Worm (Caenorhabditis elegans) whole organism, mixed stage, embryonic: ENCODE data around the gene pst-1.

ENCODE experiments used
- ces-1 ChIP-seq: fragments of 150-350 bp; optimal IDR thresholded peaks from 2 replicates; lab custom pipeline; 2014; ENCODE audit warnings: missing biosample characterization, missing genetic modification reagents, missing genetic modification characterization
- elt-1 ChIP-seq: sonication (generic microtip); optimal IDR thresholded peaks from 2 replicates; lab custom pipeline; 2017; ENCODE audit warnings: missing genetic modification characterization, mild to moderate bottlenecking, missing compliant biosample characterization, antibody characterized with exemption, moderate library complexity, borderline replicate concordance; ENCODE audit not compliant: insufficient read depth
- elt-3 ChIP-seq: fragments of 150-350 bp; optimal IDR thresholded peaks from 2 replicates; lab custom pipeline; 2014; ENCODE audit warnings: missing biosample characterization, missing genetic modification characterization
- ham-2 ChIP-seq: fragments of 200-800 bp; sonication (Bioruptor generic); optimal IDR thresholded peaks from 2 replicates; lab custom pipeline; 2018; ENCODE audit warnings: mild to moderate bottlenecking, missing genetic modification characterization, missing compliant biosample characterization
- lin-13 ChIP-seq: fragments of 150-350 bp; optimal IDR thresholded peaks from 2 replicates; lab custom pipeline; 2014; ENCODE audit warnings: missing biosample characterization, missing genetic modification characterization
- lsy-2 ChIP-seq: fragments of 150-350 bp; optimal IDR thresholded peaks from 2 replicates; lab custom pipeline; 2014; ENCODE audit warnings: missing biosample characterization, missing genetic modification characterization
- nhr-237 ChIP-seq: fragments of 150-350 bp; optimal IDR thresholded peaks from 2 replicates; lab custom pipeline; 2014; ENCODE audit warnings: missing biosample characterization, missing genetic modification characterization
- pha-4 ChIP-seq: fragments of 150-350 bp; optimal IDR thresholded peaks from 2 replicates; lab custom pipeline; 2018; ENCODE audit warnings: missing biosample characterization, missing genetic modification reagents, missing genetic modification characterization
- tbx-8 ChIP-seq: fragments of 200-800 bp; sonication (Bioruptor generic); optimal IDR thresholded peaks from 2 replicates; lab custom pipeline; 2018; ENCODE audit warnings: mild to moderate bottlenecking, missing genetic modification characterization, moderate library complexity, missing compliant biosample characterization
- unc-39 ChIP-seq: fragments of 150-350 bp; optimal IDR thresholded peaks from 2 replicates; lab custom pipeline; 2014; ENCODE audit warnings: missing biosample characterization, missing genetic modification characterization
- unc-62 ChIP-seq: fragments of 150-350 bp; optimal IDR thresholded peaks from 2 replicates; lab custom pipeline; 2014; ENCODE audit warnings: missing biosample characterization, missing genetic modification reagents, missing genetic modification characterization
- ztf-11 ChIP-seq: fragments of 150-350 bp; optimal IDR thresholded peaks from 2 replicates; lab custom pipeline; 2014; ENCODE audit warnings: missing biosample characterization, missing genetic modification characterization

ce11 chrV:5954747-5955146 lies 11.5 kb downstream of the pst-1 start, which contains the start of gene M03F8.6:
- TF ChIP-seq lin-13 (tag; lab: Kevin White, UChicago): no peak
- no peak for TF ChIP-seq tbx-8
- TF ChIP-seq elt-3 (tag; lab: Kevin White, UChicago): no peak
- no peak for TF ChIP-seq ztf-11 (tag; lab: Kevin White, UChicago)
- TF ChIP-seq ham-2 (GFP tag; lab: Kevin White, UChicago): no peak
- no peak for TF ChIP-seq pha-4 (tag; lab: Kevin White, UChicago)
- TF ChIP-seq unc-62 (GFP tag; lab: Kevin White, UChicago): no peak
- no peak for TF ChIP-seq lsy-2 (tag; lab: Kevin White, UChicago)
- TF ChIP-seq nhr-237: no peak
- TF ChIP-seq elt-1 (tag; lab: Kevin White, UChicago): no peak
- no peak for TF ChIP-seq ces-1 (GFP tag; lab: Kevin White, UChicago)
- TF ChIP-seq unc-39 (tag; lab: Kevin White, UChicago): no peak
